Fruit fly (Drosophila melanogaster) whole organism, pupa: ENCODE results near the gene CG15767.
A peak's percentile ranks its signal among the peaks of the same experiment; 100 is the strongest.

ENCODE experiments used
- CG10348 ChIP-seq: fragments of 200-800 bp; sonication (Bioruptor generic); IDR thresholded peaks from 2 replicates; pipeline ENCODE4 v1.3.6; 2022; ENCODE audit warnings: missing biosample characterization, missing genetic modification characterization
- CG12605 ChIP-seq: fragments of 200-800 bp; sonication (Bioruptor generic); IDR thresholded peaks from 2 replicates; pipeline ENCODE4 v1.3.6; 2022; ENCODE audit warnings: missing biosample characterization, missing genetic modification characterization
- CG13204 ChIP-seq: fragments of 200-800 bp; sonication (Bioruptor generic); optimal IDR thresholded peaks from 2 replicates; lab custom pipeline; 2018; ENCODE audit warnings: missing biosample characterization, mild to moderate bottlenecking, missing genetic modification characterization, moderate library complexity
- CG14655 ChIP-seq: fragments of 200-800 bp; sonication (Bioruptor generic); optimal IDR thresholded peaks from 3 replicates; lab custom pipeline; 2017; ENCODE audit warnings: mild to moderate bottlenecking, missing biosample characterization, missing genetic modification reagents, missing genetic modification characterization
- CG15710 ChIP-seq: fragments of 200-800 bp; sonication (Bioruptor generic); optimal IDR thresholded peaks from 2 replicates; lab custom pipeline; 2018; ENCODE audit warnings: missing biosample characterization, mild to moderate bottlenecking, missing genetic modification characterization, moderate library complexity
- CG17806 ChIP-seq: fragments of 200-800 bp; sonication (Bioruptor generic); optimal IDR thresholded peaks from 2 replicates; lab custom pipeline; 2018; ENCODE audit warnings: missing biosample characterization, mild to moderate bottlenecking, missing genetic modification characterization, moderate library complexity
- CG32121 ChIP-seq: fragments of 200-800 bp; sonication (Bioruptor generic); IDR thresholded peaks from 2 replicates; pipeline ENCODE4 v1.3.6; 2022; ENCODE audit warnings: missing biosample characterization, missing genetic modification characterization
- CG34367 ChIP-seq: fragments of 200-800 bp; sonication (Bioruptor generic); optimal IDR thresholded peaks from 2 replicates; lab custom pipeline; 2018; ENCODE audit warnings: missing biosample characterization, mild to moderate bottlenecking, missing genetic modification characterization
- CG4496 ChIP-seq: fragments of 200-800 bp; sonication (Bioruptor generic); IDR thresholded peaks from 3 replicates; pipeline ENCODE4 v1.3.6; 2022; ENCODE audit warnings: missing biosample characterization, missing genetic modification characterization
- CG8159 ChIP-seq: fragments of 200-800 bp; sonication (Bioruptor generic); optimal IDR thresholded peaks from 3 replicates; lab custom pipeline; 2018; ENCODE audit warnings: missing biosample characterization, mild to moderate bottlenecking, missing genetic modification characterization, moderate library complexity
- CG8301 ChIP-seq: fragments of 200-800 bp; sonication (Bioruptor generic); optimal IDR thresholded peaks from 2 replicates; lab custom pipeline; 2018; ENCODE audit warnings: missing biosample characterization, mild to moderate bottlenecking, missing genetic modification characterization
- CG9948 ChIP-seq: fragments of 200-800 bp; sonication (Bioruptor generic); optimal IDR thresholded peaks from 2 replicates; lab custom pipeline; 2018; ENCODE audit warnings: missing biosample characterization, mild to moderate bottlenecking, missing genetic modification characterization, moderate library complexity
- D1 ChIP-seq: fragments of 200-800 bp; sonication (Bioruptor generic); optimal IDR thresholded peaks from 2 replicates; lab custom pipeline; 2018; ENCODE audit warnings: missing biosample characterization, mild to moderate bottlenecking, missing genetic modification characterization, moderate library complexity
- EcR ChIP-seq: fragments of 200-800 bp; sonication (Bioruptor generic); optimal IDR thresholded peaks from 3 replicates; lab custom pipeline; 2019; ENCODE audit warnings: missing biosample characterization, missing genetic modification characterization, mild to moderate bottlenecking, moderate library complexity, missing genetic modification reagents
- Ets98B ChIP-seq: fragments of 200-800 bp; sonication (Bioruptor generic); IDR thresholded peaks from 2 replicates; pipeline ENCODE4 v1.3.6; 2022; ENCODE audit warnings: missing biosample characterization, missing genetic modification characterization
- Pif1A ChIP-seq: fragments of 200-800 bp; sonication (Bioruptor generic); optimal IDR thresholded peaks from 3 replicates; lab custom pipeline; 2016; ENCODE audit warnings: missing biosample characterization, missing genetic modification characterization
- Pif1B ChIP-seq: fragments of 200-800 bp; sonication (Bioruptor generic); optimal IDR thresholded peaks from 3 replicates; lab custom pipeline; 2016; ENCODE audit warnings: missing biosample characterization, missing genetic modification characterization
- Snoo ChIP-seq: fragments of 200-800 bp; sonication (Bioruptor generic); optimal IDR thresholded peaks from 3 replicates; lab custom pipeline; 2017; ENCODE audit warnings: missing biosample characterization, mild to moderate bottlenecking, missing genetic modification characterization, inconsistent platforms
- fd96Ca ChIP-seq: fragments of 200-800 bp; sonication (Bioruptor generic); IDR thresholded peaks from 3 replicates; pipeline ENCODE4 v1.3.6; 2022; ENCODE audit warnings: missing biosample characterization, missing genetic modification characterization
- gl ChIP-seq: fragments of 200-800 bp; sonication (Bioruptor generic); optimal IDR thresholded peaks from 2 replicates; lab custom pipeline; 2018; ENCODE audit warnings: missing biosample characterization, mild to moderate bottlenecking, missing genetic modification characterization
- rn ChIP-seq: fragments of 200-800 bp; sonication (Bioruptor generic); IDR thresholded peaks from 2 replicates; pipeline ENCODE4 v1.3.6; 2022; ENCODE audit warnings: missing biosample characterization, missing genetic modification characterization

The CG15767 gene

DNA sequence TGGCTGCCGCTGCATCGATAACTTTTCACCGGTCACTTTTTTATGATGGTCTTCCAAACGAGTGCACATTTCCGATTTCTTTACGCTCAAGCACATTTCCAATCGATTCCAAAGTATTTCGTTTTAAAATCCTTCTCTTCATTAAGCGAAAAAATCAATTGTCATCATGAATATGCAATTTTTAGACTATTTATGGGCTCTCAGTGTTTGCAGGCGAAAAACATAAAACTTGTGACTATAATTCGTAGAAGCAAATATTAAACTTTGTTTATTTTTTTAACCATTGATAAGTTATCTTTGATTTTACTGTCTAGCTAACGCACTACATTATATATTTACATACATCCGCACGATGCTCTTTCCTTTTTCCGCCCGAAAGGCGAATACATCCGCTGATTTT, 19.4 kb downstream of the CG15767 start, which contains the start of gene Prosbeta2R1:
TSS of gene Prosbeta2R1 (plus strand) at position 301 of the 400 bp plus-strand sequence.
- TF ChIP-seq Ets98B (no peak), CG17806 (tag; lab: Kevin White, UChicago) (no peak), CG4496 (GFP tag; lab: Robert Waterston, UW) (no peak), D1 (no peak), CG14655 (no peak), CG9948 (no peak), CG13204 (no peak), CG10348 (GFP tag; lab: Robert Waterston, UW) (no peak), fd96Ca (no peak), Pif1A (GFP tag; lab: Kevin White, UChicago) (no peak), Snoo (no peak)

DNA sequence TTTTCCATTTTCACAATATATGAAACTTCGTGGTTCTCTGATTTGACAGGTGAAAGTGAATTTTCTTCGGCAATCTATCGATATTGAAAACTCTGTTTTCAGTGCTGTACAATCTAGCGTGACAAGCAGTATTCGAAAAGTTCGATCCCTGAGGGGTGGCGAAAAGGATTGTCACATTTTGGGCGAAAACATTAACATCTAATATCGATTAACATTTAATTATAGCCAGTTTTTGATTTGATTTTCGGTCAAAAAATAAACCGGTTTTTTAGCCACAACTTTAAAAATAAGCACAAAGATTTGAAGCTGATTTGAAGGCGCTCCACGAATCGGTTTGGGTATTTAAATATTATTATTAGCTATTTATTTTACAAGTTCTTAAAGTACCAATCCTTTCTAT, 23.6 kb downstream of the CG15767 start, which contains the start of gene CG44329:
TSS of gene CG44329 (minus strand) at position 101 of the 400 bp plus-strand sequence.
- no peak for TF ChIP-seq CG9948
- no peak for TF ChIP-seq CG4496 (GFP tag; lab: Robert Waterston, UW)
- TF ChIP-seq Ets98B: no peak
- no peak for TF ChIP-seq Pif1B
- no peak for TF ChIP-seq gl (tag; lab: Kevin White, UChicago)
- no peak for TF ChIP-seq CG32121 (GFP tag; lab: Robert Waterston, UW)
- no peak for TF ChIP-seq CG34367 (tag; lab: Kevin White, UChicago)
- no peak for TF ChIP-seq CG13204
- no peak for TF ChIP-seq CG8301 (tag; lab: Kevin White, UChicago)
- no peak for TF ChIP-seq CG15710 (tag; lab: Kevin White, UChicago)
- no peak for TF ChIP-seq CG12605 (GFP tag; lab: Robert Waterston, UW)
- no peak for TF ChIP-seq D1
- no peak for TF ChIP-seq CG17806 (tag; lab: Kevin White, UChicago)
- TF ChIP-seq rn (GFP tag; lab: Robert Waterston, UW): no peak
- no peak for TF ChIP-seq CG8159 (tag; lab: Kevin White, UChicago)
- TF ChIP-seq CG14655: no peak
- TF ChIP-seq CG10348 (GFP tag; lab: Robert Waterston, UW): no peak
- no peak for TF ChIP-seq fd96Ca
- TF ChIP-seq, all 21 proteins: peak for 0

DNA sequence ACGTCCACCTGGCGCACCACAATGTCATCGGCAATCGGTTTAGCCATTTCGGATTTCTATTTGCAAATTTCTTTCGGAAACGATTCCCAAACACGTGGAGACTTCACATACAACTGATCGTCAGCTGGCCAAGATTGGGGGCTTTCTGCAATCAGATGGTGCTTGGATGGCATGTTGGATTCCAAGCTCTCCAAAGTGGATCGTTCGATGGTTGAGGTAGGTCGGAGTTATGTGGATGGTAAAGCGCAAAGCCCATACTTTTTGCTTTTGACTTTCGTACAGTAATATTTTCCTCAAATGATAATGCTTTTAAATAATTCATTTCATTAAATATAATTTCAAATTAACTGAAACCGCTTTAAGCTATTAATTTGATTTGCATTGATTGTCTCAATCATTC, 26.4 kb downstream of the CG15767 start, which contains the start of gene AgmNAT:
TSS of gene AgmNAT (minus strand) at position 101 of the 400 bp plus-strand sequence.
- TF ChIP-seq CG14655 (no peak), CG8301 (tag; lab: Kevin White, UChicago) (no peak), fd96Ca (no peak), CG34367 (tag; lab: Kevin White, UChicago) (no peak), CG9948 (no peak), CG10348 (GFP tag; lab: Robert Waterston, UW) (no peak), EcR (GFP tag; lab: Kevin White, UChicago) (no peak), Ets98B (no peak), Snoo (no peak), CG4496 (GFP tag; lab: Robert Waterston, UW) (no peak), Pif1B (no peak), CG32121 (GFP tag; lab: Robert Waterston, UW) (no peak)

DNA sequence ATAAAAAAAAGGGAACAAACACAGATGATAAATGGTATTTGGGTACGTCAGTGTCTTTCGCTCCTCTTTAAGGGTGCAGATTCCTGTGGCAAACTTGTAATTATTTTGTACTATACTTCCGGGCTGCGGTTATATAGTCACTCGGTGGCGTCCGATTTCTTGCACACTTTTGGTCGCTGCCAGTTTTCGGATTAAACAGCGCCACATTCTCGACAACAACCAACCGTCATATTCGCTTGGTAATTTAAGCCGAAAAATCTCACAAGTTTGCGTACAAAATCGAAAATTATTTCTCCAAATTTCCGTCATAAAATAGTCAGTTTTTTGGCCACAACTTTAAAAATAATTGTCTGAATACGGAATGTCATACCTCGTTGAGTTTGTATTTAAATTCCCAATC, 27.9 kb downstream of the CG15767 start:
- TF ChIP-seq EcR (GFP tag; lab: Kevin White, UChicago) (no peak), D1 (no peak), CG34367 (tag; lab: Kevin White, UChicago) (no peak), gl (tag; lab: Kevin White, UChicago) (no peak), CG14655 (no peak), CG17806 (tag; lab: Kevin White, UChicago) (no peak), rn (GFP tag; lab: Robert Waterston, UW) (no peak), CG8159 (tag; lab: Kevin White, UChicago) (no peak), Pif1B (no peak), CG8301 (tag; lab: Kevin White, UChicago) (no peak), CG32121 (GFP tag; lab: Robert Waterston, UW) (no peak), CG4496 (GFP tag; lab: Robert Waterston, UW) (no peak), fd96Ca (no peak), CG15710 (tag; lab: Kevin White, UChicago) (no peak), Pif1A (GFP tag; lab: Kevin White, UChicago) (no peak), CG9948 (no peak), Snoo (no peak), CG12605 (GFP tag; lab: Robert Waterston, UW) (no peak), CG13204 (no peak)

DNA sequence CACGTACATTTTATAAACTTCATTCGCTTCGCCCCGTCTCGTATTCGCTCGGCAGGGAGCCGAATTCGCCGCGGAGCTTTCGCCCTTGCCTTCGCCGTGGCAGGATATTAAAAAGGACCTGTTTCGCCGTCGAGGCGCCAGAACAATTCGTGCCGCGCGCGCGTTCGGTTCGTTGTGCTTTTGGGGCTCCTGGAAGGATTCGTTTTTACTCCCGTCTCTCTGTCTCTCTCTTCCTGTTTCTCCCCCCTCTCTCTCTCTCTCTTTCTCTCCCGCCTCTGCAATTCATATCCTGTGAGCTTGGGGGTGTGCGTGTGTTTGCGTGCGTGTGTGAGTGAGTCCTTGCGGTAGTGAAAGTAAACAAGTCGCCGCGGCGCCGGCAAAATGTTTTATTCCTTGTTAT, 29.1 kb downstream of the CG15767 start, which contains the start of gene CG15765:
TSS of gene CG15765 (plus strand) at position 132 of the 400 bp plus-strand sequence.
- TF ChIP-seq CG15710 (tag; lab: Kevin White, UChicago) (no peak), CG13204 (no peak), CG14655 (no peak), CG12605 (GFP tag; lab: Robert Waterston, UW) (no peak), rn (GFP tag; lab: Robert Waterston, UW) (no peak), CG8301 (tag; lab: Kevin White, UChicago) (no peak)

DNA sequence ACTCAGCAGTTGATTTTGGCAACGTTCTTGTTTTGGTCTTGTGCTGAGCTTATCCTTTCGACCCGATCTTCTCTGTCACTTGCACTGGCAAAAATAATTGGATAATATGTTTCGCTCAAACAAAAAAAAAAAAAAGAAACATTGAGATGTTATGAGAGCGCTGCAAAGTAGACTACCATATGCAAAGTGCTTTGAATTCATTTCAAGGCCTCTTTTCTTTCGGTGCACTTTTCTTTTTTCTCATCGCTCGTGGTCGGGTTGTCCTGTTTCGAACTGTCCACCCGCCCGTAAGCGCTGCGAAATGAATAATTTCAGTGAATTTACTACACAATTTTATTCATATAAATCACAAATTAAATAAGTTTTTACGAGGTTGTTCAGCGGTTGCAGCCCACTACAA, 30.7 kb downstream of the CG15767 start:
- TF ChIP-seq CG17806 (tag; lab: Kevin White, UChicago) (no peak), CG32121 (GFP tag; lab: Robert Waterston, UW) (no peak), CG4496 (GFP tag; lab: Robert Waterston, UW) (0 out of 3 replicates have a peak, but pooled peaks have one; percentile 15)

DNA sequence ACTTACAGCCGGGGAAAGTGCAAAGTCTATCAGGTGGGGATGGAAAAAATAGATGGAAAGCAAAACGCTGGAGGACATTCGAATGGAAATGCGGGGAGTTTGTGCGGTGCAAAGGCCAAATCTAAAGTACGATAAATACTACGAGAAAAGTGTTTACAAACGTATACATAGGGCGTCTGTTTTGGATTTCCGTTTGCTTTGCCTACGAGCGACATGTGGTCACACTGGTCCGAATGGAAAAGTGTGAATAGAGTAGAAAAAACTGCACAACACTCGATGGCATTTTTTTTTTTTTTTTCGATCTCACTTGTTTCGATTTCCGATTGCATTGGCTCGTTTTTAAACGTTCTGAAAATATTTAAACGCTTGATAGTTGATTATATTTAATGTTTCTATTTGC, 50.5 kb downstream of the CG15767 start:
- TF ChIP-seq CG17806 (tag; lab: Kevin White, UChicago) (no peak), rn (GFP tag; lab: Robert Waterston, UW) (no peak), CG15710 (tag; lab: Kevin White, UChicago) (no peak), CG9948 (no peak), EcR (GFP tag; lab: Kevin White, UChicago) (no peak), CG4496 (GFP tag; lab: Robert Waterston, UW) (no peak), fd96Ca (no peak), Pif1B (no peak), CG34367 (tag; lab: Kevin White, UChicago) (no peak), CG10348 (GFP tag; lab: Robert Waterston, UW) (no peak), CG8159 (tag; lab: Kevin White, UChicago) (no peak), Snoo (no peak), Ets98B (no peak), CG13204 (no peak)
- TF ChIP-seq, all 21 proteins: peak for 0
